Fruit fly (Drosophila melanogaster) whole organism, adult: Measurements from ENCODE around the gene Or19b.
"Not testable (repeated sequence)": the region's sequence is repeated elsewhere in the genome, so short reads cannot be mapped to it uniquely, and the experiment has no call there.

ENCODE experiments used
- CG12768 ChIP-seq: fragments of 200-800 bp; sonication (Bioruptor generic); optimal IDR thresholded peaks from 2 replicates; lab custom pipeline; 2017; ENCODE audit warnings: missing biosample characterization, missing genetic modification characterization, mild to moderate bottlenecking, moderate library complexity, missing genetic modification reagents
- CG14711 ChIP-seq: fragments of 200-800 bp; sonication (Bioruptor generic); optimal IDR thresholded peaks from 2 replicates; lab custom pipeline; 2018; ENCODE audit warnings: missing biosample characterization, mild to moderate bottlenecking, missing genetic modification characterization, moderate library complexity
- CG1620 ChIP-seq: fragments of 200-800 bp; sonication (Bioruptor generic); optimal IDR thresholded peaks from 2 replicates; lab custom pipeline; 2016; ENCODE audit warnings: missing biosample characterization, missing genetic modification characterization
- CG5204 ChIP-seq: fragments of 200-800 bp; sonication (Bioruptor generic); optimal IDR thresholded peaks from 2 replicates; lab custom pipeline; 2016; ENCODE audit warnings: missing biosample characterization, missing genetic modification characterization
- Crg-1 ChIP-seq: fragments of 200-800 bp; sonication (Bioruptor generic); optimal IDR thresholded peaks from 2 replicates; lab custom pipeline; 2016; ENCODE audit warnings: missing biosample characterization, missing genetic modification characterization
- Hr96 ChIP-seq: fragments of 200-800 bp; sonication (Bioruptor generic); optimal IDR thresholded peaks from 2 replicates; lab custom pipeline; 2016; ENCODE audit warnings: missing biosample characterization, missing genetic modification characterization
- cnc ChIP-seq, 2 experiments: fragments of >200 bp; optimal IDR thresholded peaks; 2 replicates each; lab custom pipeline; 2017
- kay ChIP-seq: fragments of 200-800 bp; sonication (Bioruptor generic); peaks from one replicate; lab custom pipeline; 2016; ENCODE audit warnings: missing biosample characterization, missing genetic modification characterization, borderline replicate concordance
- ovo ChIP-seq: fragments of 200-800 bp; sonication (Bioruptor generic); optimal IDR thresholded peaks from 2 replicates; lab custom pipeline; 2016; ENCODE audit warnings: missing biosample characterization, missing genetic modification characterization
- tj ChIP-seq: fragments of 200-800 bp; sonication (Bioruptor generic); optimal IDR thresholded peaks from 3 replicates; lab custom pipeline; 2017; ENCODE audit warnings: missing biosample characterization, mild to moderate bottlenecking, missing genetic modification characterization, moderate library complexity

DNA sequence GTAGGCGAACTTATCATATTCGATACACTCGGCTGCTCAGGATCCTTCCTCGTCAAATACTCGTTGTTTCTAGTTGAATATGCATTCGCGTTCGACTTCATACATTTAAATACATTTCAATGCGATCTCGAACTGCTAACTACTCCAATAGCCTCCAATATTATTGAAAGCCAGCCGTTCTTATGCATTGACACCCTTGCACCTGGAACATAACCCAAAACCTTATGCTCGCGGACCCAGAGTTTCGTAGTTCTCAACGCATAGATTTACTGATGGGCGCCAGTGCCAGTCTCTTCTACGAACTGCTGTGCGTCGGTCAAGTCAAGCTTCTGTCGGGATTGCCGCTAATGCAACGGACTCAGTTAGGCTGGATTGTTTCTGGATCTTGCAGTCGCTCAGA lies 2.2 kb downstream of the Or19b start, which contains the start of gene CG42581:
- not testable (repeated sequence) for TF ChIP-seq kay (GFP tag; lab: Kevin White, UChicago); tj (GFP tag; lab: Kevin White, UChicago); CG14711; Hr96 (GFP tag; lab: Kevin White, UChicago); CG1620 (GFP tag; lab: Kevin White, UChicago); CG5204 (GFP tag; lab: Kevin White, UChicago); cnc (optimal IDR thresholded peaks at IDR 0.05; lab: Kevin White, UChicago); Crg-1 (GFP tag; lab: Kevin White, UChicago); ovo (GFP tag; lab: Kevin White, UChicago); CG12768 (GFP tag; lab: Kevin White, UChicago)
